Fruit fly (Drosophila melanogaster): Measurements from ENCODE around the gene RhoGEF3.

RhoGEF3 gene

DNA sequence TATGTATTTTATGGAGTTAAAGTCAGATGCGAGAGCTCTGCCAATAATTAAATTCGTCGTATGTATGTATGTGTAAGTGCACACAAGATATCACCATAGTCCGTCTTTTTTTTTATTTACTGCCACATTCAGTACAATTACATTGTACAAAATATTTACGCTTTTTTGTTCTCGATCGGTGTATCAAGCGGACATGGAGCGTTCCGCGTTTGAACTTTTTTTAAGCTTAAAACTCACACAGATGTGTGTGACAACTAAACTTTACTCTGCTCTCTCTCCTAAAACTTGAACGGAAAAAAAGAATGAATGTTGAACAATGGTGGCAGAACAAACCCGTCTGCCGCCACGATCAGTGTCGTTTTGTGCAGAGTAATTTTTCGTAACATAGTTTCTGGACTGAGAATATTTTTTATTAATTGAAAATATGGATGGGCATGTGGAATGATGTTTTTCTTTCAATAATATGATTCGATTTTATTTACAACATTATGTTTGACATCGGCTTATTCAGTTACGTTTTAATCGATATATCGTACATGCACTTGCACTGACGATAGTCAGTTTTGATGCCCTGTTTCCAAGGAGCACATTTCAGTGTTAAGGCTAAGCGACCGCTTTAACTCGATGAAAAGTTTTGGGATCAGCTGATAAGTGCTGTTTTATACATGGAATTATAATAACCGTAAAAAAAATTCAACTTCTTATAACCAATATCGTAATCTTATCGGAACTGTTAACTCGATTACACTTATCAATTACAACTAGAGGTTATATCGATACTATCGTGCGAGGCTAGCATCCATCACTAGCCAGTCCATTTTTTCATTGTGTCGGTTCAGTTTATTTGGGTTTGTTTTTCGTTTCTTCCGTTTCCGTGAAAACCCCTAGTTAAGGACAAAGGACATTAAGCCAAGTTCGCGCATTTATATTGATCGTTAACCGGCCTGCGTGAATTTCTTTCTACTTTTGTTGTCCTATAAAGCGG is 69.7 kb downstream of the RhoGEF3 start, which contains the start of gene mth (continued):
- no peak for TF ChIP-seq Ravus (GFP tag; IDR thresholded peaks at IDR 0.05)
- peak; percentile 96 for TF ChIP-seq ssp (GFP tag; IDR thresholded peaks at IDR 0.05)
- peak; percentile 87 for TF ChIP-seq row (GFP tag; IDR thresholded peaks at IDR 0.05)
- peak; percentile 53 for TF ChIP-seq CG8944 (GFP tag; optimal IDR thresholded peaks at IDR 0.05)
- TF ChIP-seq Hr39 (optimal IDR thresholded peaks at IDR 0.05), result no peak
- TF ChIP-seq bsh (GFP tag; optimal IDR thresholded peaks at IDR 0.05), result peak in 1 of 2 experiments; percentile 47
- TF ChIP-seq crol (GFP tag; IDR thresholded peaks at IDR 0.05), result no peak
- peak; percentile 8 for TF ChIP-seq Meics (GFP tag; optimal IDR thresholded peaks at IDR 0.05)
- TF ChIP-seq nom (GFP tag; optimal IDR thresholded peaks at IDR 0.05), result peak; percentile 15
- TF ChIP-seq grau (tag; optimal IDR thresholded peaks at IDR 0.05), result peak; percentile 49
- no peak for TF ChIP-seq toy (GFP tag; IDR thresholded peaks at IDR 0.05)
- TF ChIP-seq CG18262 (tag; optimal IDR thresholded peaks at IDR 0.05), result peak; percentile 49
- TF ChIP-seq CG17186 (GFP tag; optimal IDR thresholded peaks at IDR 0.05), result peak; percentile 73
- peak; percentile 74 for TF ChIP-seq sens (GFP tag)
- TF ChIP-seq Sox100B (GFP tag; optimal IDR thresholded peaks at IDR 0.05), result peak; percentile 22
- TF ChIP-seq jing (GFP tag; optimal IDR thresholded peaks at IDR 0.05), result no peak
- peak; percentile 8 for TF ChIP-seq lab (GFP tag; optimal IDR thresholded peaks at IDR 0.05)
- no peak for TF ChIP-seq cad (GFP tag; optimal IDR thresholded peaks at IDR 0.05)
- TF ChIP-seq knrl (GFP tag; IDR thresholded peaks at IDR 0.05; ENCODE audit: partially characterized antibody), result peak; percentile 100
- TF ChIP-seq CG31224 (GFP tag; IDR thresholded peaks at IDR 0.05), result no peak
- TF ChIP-seq CG14965 (GFP tag; optimal IDR thresholded peaks at IDR 0.05; ENCODE audit: borderline replicate concordance), result no peak
- no peak for TF ChIP-seq gcm (GFP tag; optimal IDR thresholded peaks at IDR 0.05)
- TF ChIP-seq hbn (GFP tag; IDR thresholded peaks at IDR 0.05; ENCODE audit: partially characterized antibody), result peak; percentile 97
- TF ChIP-seq pfk (GFP tag; optimal IDR thresholded peaks at IDR 0.05), result no peak
- no peak for TF ChIP-seq CG2889 (GFP tag; IDR thresholded peaks at IDR 0.05)
- TF ChIP-seq Opbp (GFP tag; IDR thresholded peaks at IDR 0.05; ENCODE audit: partially characterized antibody), result peak; percentile 96
- TF ChIP-seq zen2 (GFP tag; IDR thresholded peaks at IDR 0.05; ENCODE audit: partially characterized antibody), result peak; percentile 96
- TF ChIP-seq Taf1 (GFP tag; IDR thresholded peaks at IDR 0.05), result no peak; the same call in 1 of the 2 replicates
- TF ChIP-seq CG8924 (tag; optimal IDR thresholded peaks at IDR 0.05), result peak; percentile 32
- TF ChIP-seq Abd-B (GFP tag; optimal IDR thresholded peaks at IDR 0.05), result peak; percentile 60
- TF ChIP-seq org-1 (GFP tag; optimal IDR thresholded peaks at IDR 0.05), result no peak
- TF ChIP-seq mirr (GFP tag; optimal IDR thresholded peaks at IDR 0.05), result no peak
- peak; percentile 44 for TF ChIP-seq sisA (GFP tag; IDR thresholded peaks at IDR 0.05)
- TF ChIP-seq CG17829 (tag; optimal IDR thresholded peaks at IDR 0.05), result peak; percentile 48
- no peak for TF ChIP-seq CG3065 (GFP tag; optimal IDR thresholded peaks at IDR 0.05)
- TF ChIP-seq lola (GFP tag; optimal IDR thresholded peaks at IDR 0.05), result peak in 2 of 3 experiments; percentile 25 to 32
- TF ChIP-seq kay (GFP tag; optimal IDR thresholded peaks at IDR 0.05), result peak; percentile 22
- peak; percentile 65 for TF ChIP-seq CG13894 (tag; optimal IDR thresholded peaks at IDR 0.05)
- peak; percentile 15 for TF ChIP-seq slp2 (GFP tag; optimal IDR thresholded peaks at IDR 0.05)
- no peak for TF ChIP-seq bigmax (GFP tag; optimal IDR thresholded peaks at IDR 0.05)
- TF ChIP-seq CG10147 (GFP tag; optimal IDR thresholded peaks at IDR 0.05), result no peak
- no peak for TF ChIP-seq H2.0 (GFP tag; IDR thresholded peaks at IDR 0.05)
- TF ChIP-seq maf-S (GFP tag; optimal IDR thresholded peaks at IDR 0.05), result peak; percentile 59
- TF ChIP-seq CG34224 (GFP tag; IDR thresholded peaks at IDR 0.05; ENCODE audit: partially characterized antibody), result peak; percentile 98
- no peak for TF ChIP-seq odd (GFP tag; optimal IDR thresholded peaks at IDR 0.05)
- no peak for TF ChIP-seq CG2199 (GFP tag; IDR thresholded peaks at IDR 0.05)
- no peak for TF ChIP-seq psq (GFP tag; optimal IDR thresholded peaks at IDR 0.05)
- peak; percentile 77 for TF ChIP-seq trem (tag; optimal IDR thresholded peaks at IDR 0.05)

Measured in whole organism, embryonic.